Worm (Caenorhabditis elegans) whole organism, L1 larva: ENCODE data around the gene fbxc-29.

ENCODE experiments used
- C16A3.4 ChIP-seq: fragments of 150-350 bp; optimal IDR thresholded peaks from 2 replicates; lab custom pipeline; 2014; ENCODE audit warnings: missing biosample characterization, missing genetic modification characterization
- C34B4.2 ChIP-seq: sonication (generic microtip); optimal IDR thresholded peaks from 2 replicates; lab custom pipeline; 2017; ENCODE audit warnings: mild to moderate bottlenecking, missing genetic modification characterization, missing compliant biosample characterization
- Y116A8C.19 ChIP-seq: sonication (generic microtip); optimal IDR thresholded peaks from 2 replicates; lab custom pipeline; 2016; ENCODE audit warnings: missing compliant biosample characterization, missing genetic modification characterization, borderline replicate concordance
- aha-1 ChIP-seq: fragments of 150-350 bp; optimal IDR thresholded peaks from 2 replicates; lab custom pipeline; 2014; ENCODE audit warnings: missing biosample characterization, missing genetic modification characterization
- ceh-8 ChIP-seq: fragments of 200-800 bp; sonication (Bioruptor generic); optimal IDR thresholded peaks from 2 replicates; lab custom pipeline; 2018; ENCODE audit warnings: mild to moderate bottlenecking, missing genetic modification characterization, moderate library complexity, missing compliant biosample characterization
- ceh-82 ChIP-seq, 3 experiments: fragments of 150-350 bp in 1 of 3; sonication (generic microtip) in 2 of 3; optimal IDR thresholded peaks; 2 replicates each; lab custom pipeline; 2014 to 2017; ENCODE audit warnings: missing biosample characterization in 3 of 3, missing genetic modification characterization in 3 of 3
- dsc-1 ChIP-seq: sonication (generic microtip); optimal IDR thresholded peaks from 2 replicates; lab custom pipeline; 2016; ENCODE audit warnings: mild to moderate bottlenecking, missing genetic modification characterization, missing compliant biosample characterization
- efl-3 ChIP-seq: fragments of 200-800 bp; sonication (Bioruptor generic); optimal IDR thresholded peaks from 2 replicates; lab custom pipeline; 2018; ENCODE audit warnings: mild to moderate bottlenecking, missing genetic modification characterization, missing compliant biosample characterization
- elt-2 ChIP-seq: sonication (generic microtip); optimal IDR thresholded peaks from 2 replicates; lab custom pipeline; 2016; ENCODE audit warnings: missing genetic modification characterization, mild to moderate bottlenecking, inconsistent platforms, missing compliant biosample characterization, missing genetic modification reagents
- fkh-10 ChIP-seq: sonication (generic microtip); optimal IDR thresholded peaks from 2 replicates; lab custom pipeline; 2017; ENCODE audit warnings: missing biosample characterization, missing genetic modification reagents, missing genetic modification characterization
- fkh-4 ChIP-seq: sonication (generic microtip); optimal IDR thresholded peaks from 2 replicates; lab custom pipeline; 2016; ENCODE audit warnings: missing compliant biosample characterization, missing genetic modification characterization, borderline replicate concordance
- fkh-8 ChIP-seq: sonication (generic microtip); optimal IDR thresholded peaks from 2 replicates; lab custom pipeline; 2016; ENCODE audit warnings: mild to moderate bottlenecking, missing genetic modification characterization, missing compliant biosample characterization
- grh-1 ChIP-seq: fragments of 200-800 bp; sonication (Bioruptor generic); IDR thresholded peaks from 2 replicates; pipeline ENCODE4 v1.3.6; 2022; ENCODE audit warnings: missing genetic modification reagents, missing genetic modification characterization, missing compliant biosample characterization
- hlh-4 ChIP-seq: sonication (generic microtip); optimal IDR thresholded peaks from 2 replicates; lab custom pipeline; 2016; ENCODE audit warnings: mild to moderate bottlenecking, missing genetic modification characterization, missing compliant biosample characterization
- lin-13 ChIP-seq: fragments of 150-350 bp; optimal IDR thresholded peaks from 2 replicates; lab custom pipeline; 2014; ENCODE audit warnings: missing biosample characterization, missing genetic modification reagents, missing genetic modification characterization
- lin-14 ChIP-seq: fragments of 200-800 bp; sonication (Bioruptor generic); optimal IDR thresholded peaks from 2 replicates; lab custom pipeline; 2018; ENCODE audit warnings: mild to moderate bottlenecking, missing genetic modification characterization, moderate library complexity, missing compliant biosample characterization
- lin-35 ChIP-seq, 2 experiments: fragments of 150-350 bp; optimal IDR thresholded peaks; 2 replicates each; lab custom pipeline; 2014; ENCODE audit warnings: missing biosample characterization in 2 of 2, missing genetic modification characterization in 2 of 2, missing genetic modification reagents in 2 of 2
- lsy-2 ChIP-seq, 2 experiments: fragments of 150-350 bp; optimal IDR thresholded peaks; 2 replicates each; lab custom pipeline; 2014; ENCODE audit warnings: missing biosample characterization in 2 of 2, missing genetic modification characterization in 2 of 2
- mab-9 ChIP-seq: fragments of 200-800 bp; sonication (Bioruptor generic); IDR thresholded peaks from 2 replicates; pipeline ENCODE4 v1.3.6; 2022; ENCODE audit warnings: missing genetic modification reagents, missing genetic modification characterization, missing compliant biosample characterization
- mef-2 ChIP-seq: fragments of 150-350 bp; optimal IDR thresholded peaks from 2 replicates; lab custom pipeline; 2014; ENCODE audit warnings: missing biosample characterization, missing genetic modification characterization
- mep-1 ChIP-seq: fragments of 150-350 bp; optimal IDR thresholded peaks from 2 replicates; lab custom pipeline; 2014; ENCODE audit warnings: missing biosample characterization, missing genetic modification characterization
- nhr-11 ChIP-seq: fragments of 150-350 bp; optimal IDR thresholded peaks from 2 replicates; lab custom pipeline; 2014; ENCODE audit warnings: missing biosample characterization, missing genetic modification characterization
- nhr-19 ChIP-seq: fragments of 200-800 bp; sonication (Bioruptor generic); conservative IDR thresholded peaks from 2 replicates; pipeline ENCODE4 v1.3.6; 2022; ENCODE audit warnings: missing genetic modification characterization, missing compliant biosample characterization
- nhr-20 ChIP-seq: sonication (generic microtip); optimal IDR thresholded peaks from 2 replicates; lab custom pipeline; 2016; ENCODE audit warnings: mild to moderate bottlenecking, missing genetic modification characterization, missing compliant biosample characterization
- nhr-77 ChIP-seq: fragments of 150-350 bp; optimal IDR thresholded peaks from 2 replicates; lab custom pipeline; 2014; ENCODE audit warnings: missing biosample characterization, missing genetic modification characterization
- nhr-85 ChIP-seq: sonication (generic microtip); peaks from one replicate; lab custom pipeline; 2016; ENCODE audit warnings: missing genetic modification characterization, inconsistent platforms, missing compliant biosample characterization
- pag-3 ChIP-seq: sonication (generic microtip); optimal IDR thresholded peaks from 2 replicates; lab custom pipeline; 2017; ENCODE audit warnings: missing genetic modification characterization, mild to moderate bottlenecking, missing compliant biosample characterization, antibody characterized with exemption, borderline replicate concordance; ENCODE audit not compliant: insufficient read depth
- pqm-1 ChIP-seq: sonication (generic microtip); optimal IDR thresholded peaks from 3 replicates; lab custom pipeline; 2017; ENCODE audit warnings: missing biosample characterization, missing genetic modification characterization
- rnt-1 ChIP-seq: sonication (generic microtip); optimal IDR thresholded peaks from 2 replicates; lab custom pipeline; 2016; ENCODE audit warnings: mild to moderate bottlenecking, missing genetic modification characterization, moderate library complexity, missing compliant biosample characterization
- sup-37 ChIP-seq: fragments of 200-800 bp; sonication (Bioruptor generic); optimal IDR thresholded peaks from 2 replicates; lab custom pipeline; 2018; ENCODE audit warnings: mild to moderate bottlenecking, missing genetic modification characterization, missing compliant biosample characterization
- tlp-1 ChIP-seq: fragments of 150-350 bp; optimal IDR thresholded peaks from 2 replicates; lab custom pipeline; 2014; ENCODE audit warnings: missing biosample characterization, missing genetic modification characterization
- unc-130 ChIP-seq: fragments of 150-350 bp; optimal IDR thresholded peaks from 2 replicates; lab custom pipeline; 2017; ENCODE audit warnings: missing biosample characterization, missing genetic modification characterization, inconsistent platforms
- unc-30 ChIP-seq: sonication (generic microtip); optimal IDR thresholded peaks from 2 replicates; lab custom pipeline; 2017; ENCODE audit warnings: missing biosample characterization, missing genetic modification characterization
- unc-98 ChIP-seq: fragments of 200-800 bp; sonication (Bioruptor generic); IDR thresholded peaks from 2 replicates; pipeline ENCODE4 v1.3.6; 2022; ENCODE audit warnings: missing genetic modification characterization, missing compliant biosample characterization
- xbp-1 ChIP-seq: sonication (generic microtip); optimal IDR thresholded peaks from 2 replicates; lab custom pipeline; 2016; ENCODE audit warnings: missing genetic modification characterization, missing compliant biosample characterization
- zag-1 ChIP-seq: fragments of 150-350 bp; optimal IDR thresholded peaks from 2 replicates; lab custom pipeline; 2014; ENCODE audit warnings: missing biosample characterization, missing genetic modification characterization
- ztf-4 ChIP-seq: fragments of 150-350 bp; optimal IDR thresholded peaks from 2 replicates; lab custom pipeline; 2014; ENCODE audit warnings: missing biosample characterization, missing genetic modification characterization

Gene fbxc-29

ce11 chrII:872993-873787, 42.7 kb upstream of the fbxc-29 start, which contains the start of gene alg-2 (continued):
- TF ChIP-seq lin-14 (GFP tag; lab: Kevin White, UChicago), result peak; percentile 86
- TF ChIP-seq fkh-10 (GFP tag; lab: Kevin White, UChicago), result no peak
- peak; percentile 14 for TF ChIP-seq xbp-1 (tag; lab: Kevin White, UChicago)
- TF ChIP-seq mef-2 (tag; lab: Kevin White, UChicago), result no peak
- peak; percentile 38 to 57 for TF ChIP-seq lsy-2 (tag; optimal IDR thresholded peaks at IDR 0.05; lab: Kevin White, UChicago)
- peak; percentile 62 to 68 for TF ChIP-seq lin-35 (GFP tag; optimal IDR thresholded peaks at IDR 0.05; lab: Kevin White, UChicago)
- TF ChIP-seq fkh-8 (tag; lab: Kevin White, UChicago), result peak; percentile 22
- TF ChIP-seq rnt-1 (tag; lab: Kevin White, UChicago), result peak; percentile 60
- TF ChIP-seq mep-1 (tag; lab: Kevin White, UChicago), result peak; percentile 75
- TF ChIP-seq nhr-11 (tag; lab: Kevin White, UChicago), result no peak
- TF ChIP-seq nhr-19 (GFP tag; lab: Robert Waterston, UW), result peak; percentile 23; the same call in 1 of the 2 replicates
- TF ChIP-seq mab-9 (GFP tag; lab: Robert Waterston, UW), result no peak
- no peak for TF ChIP-seq zag-1 (tag; lab: Kevin White, UChicago)
- TF ChIP-seq unc-30 (tag; lab: Kevin White, UChicago), result no peak
- TF ChIP-seq lin-13 (GFP tag; lab: Kevin White, UChicago), result peak; percentile 26
- no peak for TF ChIP-seq unc-98 (GFP tag; lab: Robert Waterston, UW)
- peak; percentile 63 for TF ChIP-seq nhr-85 (tag; lab: Kevin White, UChicago)

DNA sequence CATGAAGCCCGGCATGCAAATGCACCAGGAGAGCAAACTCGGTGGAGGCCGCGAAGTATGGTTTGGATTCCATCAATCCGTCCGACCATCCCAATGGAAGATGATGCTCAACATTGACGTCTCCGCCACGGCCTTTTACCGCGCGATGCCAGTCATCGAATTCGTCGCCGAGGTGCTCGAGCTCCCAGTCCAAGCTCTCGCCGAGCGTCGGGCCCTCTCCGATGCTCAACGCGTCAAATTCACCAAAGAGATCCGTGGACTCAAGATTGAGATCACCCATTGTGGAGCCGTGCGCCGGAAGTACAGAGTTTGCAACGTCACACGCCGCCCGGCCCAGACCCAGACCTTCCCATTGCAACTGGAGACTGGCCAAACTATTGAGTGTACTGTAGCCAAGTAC, 40.1 kb upstream of the fbxc-29 start:
- TF ChIP-seq C34B4.2 (tag; lab: Kevin White, UChicago) (no peak), tlp-1 (no peak), ceh-82 (tag; optimal IDR thresholded peaks at IDR 0.05; lab: Kevin White, UChicago) (no peak), pqm-1 (tag; lab: Kevin White, UChicago) (no peak), nhr-85 (tag; lab: Kevin White, UChicago) (no peak), Y116A8C.19 (tag; lab: Kevin White, UChicago) (no peak), ztf-4 (tag; lab: Kevin White, UChicago) (no peak), sup-37 (GFP tag; lab: Kevin White, UChicago) (no peak), hlh-4 (no peak)

DNA sequence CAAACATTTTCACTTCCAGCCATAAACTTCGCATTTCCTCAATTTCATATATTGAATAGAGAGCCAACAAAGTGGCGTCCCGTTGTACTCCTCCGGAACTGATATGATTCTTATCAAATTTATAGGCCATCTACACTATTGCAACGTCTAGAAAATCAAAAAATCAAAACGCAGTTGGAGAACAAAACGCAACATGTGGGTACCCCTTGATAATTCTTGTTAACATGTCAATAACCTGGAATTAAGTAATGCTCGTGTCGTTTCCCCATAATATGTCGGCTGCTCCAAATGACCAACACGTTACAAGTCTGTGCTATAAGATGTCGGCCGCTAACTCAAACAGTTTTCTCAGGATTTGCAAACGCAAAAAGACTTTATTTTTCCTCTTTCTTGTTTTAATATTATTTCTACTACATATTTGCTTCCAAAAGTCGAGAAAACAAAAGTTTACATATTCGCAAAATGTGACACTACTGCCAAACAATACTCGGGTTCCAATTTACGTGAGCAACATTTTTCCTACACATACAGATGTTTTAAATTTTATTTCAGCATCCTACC, 35.1 kb upstream of the fbxc-29 start:
- no peak for TF ChIP-seq unc-98 (GFP tag; lab: Robert Waterston, UW)
- no peak for TF ChIP-seq fkh-4 (tag; lab: Kevin White, UChicago)
- no peak for TF ChIP-seq aha-1
- TF ChIP-seq ceh-8 (GFP tag; lab: Kevin White, UChicago), result no peak
- TF ChIP-seq pag-3 (tag; lab: Kevin White, UChicago), result no peak
- TF ChIP-seq efl-3, result no peak
- peak; percentile 79 for TF ChIP-seq elt-2 (tag; lab: Kevin White, UChicago)
- no peak for TF ChIP-seq nhr-77 (tag; lab: Kevin White, UChicago)
- TF ChIP-seq C16A3.4, result no peak
- TF ChIP-seq nhr-20 (tag; lab: Kevin White, UChicago), result peak; percentile 21
- no peak for TF ChIP-seq dsc-1
- no peak for TF ChIP-seq nhr-85 (tag; lab: Kevin White, UChicago)
- TF ChIP-seq grh-1 (GFP tag; lab: Robert Waterston, UW), result no peak
- no peak for TF ChIP-seq unc-130 (tag; lab: Kevin White, UChicago)
- no peak for TF ChIP-seq ceh-82 (tag; optimal IDR thresholded peaks at IDR 0.05; lab: Kevin White, UChicago)
- TF ChIP-seq mab-9 (GFP tag; lab: Robert Waterston, UW), result no peak
